Fruit fly (Drosophila melanogaster) whole organism, embryonic: ENCODE results near the gene Herc4.

Experiments used
- CG10209 ChIP-seq: fragments of 200-800 bp; sonication (Bioruptor generic); optimal IDR thresholded peaks from 3 replicates; lab custom pipeline; 2017; ENCODE audit warnings: missing biosample characterization, mild to moderate bottlenecking, missing genetic modification characterization, missing genetic modification reagents
- CG11456 ChIP-seq: fragments of 200-800 bp; sonication (Bioruptor generic); IDR thresholded peaks from 3 replicates; pipeline ENCODE4 v1.3.6; 2022; ENCODE audit warnings: missing biosample characterization, missing genetic modification characterization
- CG12155 ChIP-seq: fragments of 200-800 bp; sonication (Bioruptor generic); optimal IDR thresholded peaks from 3 replicates; lab custom pipeline; 2016; ENCODE audit warnings: missing biosample characterization, missing genetic modification characterization
- CG13894 ChIP-seq: fragments of 200-800 bp; sonication (Bioruptor generic); optimal IDR thresholded peaks from 3 replicates; lab custom pipeline; 2018; ENCODE audit warnings: missing biosample characterization, mild to moderate bottlenecking, missing genetic modification characterization, moderate library complexity
- CG15514 ChIP-seq: fragments of 200-800 bp; sonication (Bioruptor generic); optimal IDR thresholded peaks from 3 replicates; lab custom pipeline; 2017; ENCODE audit warnings: missing biosample characterization, missing genetic modification characterization, mild to moderate bottlenecking, moderate library complexity, missing genetic modification reagents
- CG1603 ChIP-seq: fragments of 200-800 bp; sonication (Bioruptor generic); optimal IDR thresholded peaks from 2 replicates; lab custom pipeline; 2019; ENCODE audit warnings: missing biosample characterization, mild to moderate bottlenecking, missing genetic modification characterization, moderate library complexity
- CG17359 ChIP-seq: fragments of 200-800 bp; sonication (Bioruptor generic); optimal IDR thresholded peaks from 3 replicates; lab custom pipeline; 2018; ENCODE audit warnings: missing biosample characterization, mild to moderate bottlenecking, missing genetic modification characterization, moderate library complexity
- CG2120 ChIP-seq: fragments of 200-800 bp; sonication (Bioruptor generic); optimal IDR thresholded peaks from 3 replicates; lab custom pipeline; 2016; ENCODE audit warnings: missing biosample characterization, missing genetic modification characterization
- CG2129 ChIP-seq: fragments of 200-800 bp; sonication (Bioruptor generic); IDR thresholded peaks from 2 replicates; pipeline ENCODE4 v1.3.6; 2022; ENCODE audit warnings: missing biosample characterization, missing genetic modification characterization; ENCODE audit not compliant: partially characterized antibody
- CG3065 ChIP-seq: fragments of 200-800 bp; sonication (Bioruptor generic); optimal IDR thresholded peaks from 2 replicates; lab custom pipeline; 2016; ENCODE audit warnings: missing biosample characterization, missing genetic modification characterization
- CG31441 ChIP-seq: fragments of 200-800 bp; sonication (Bioruptor generic); IDR thresholded peaks from 2 replicates; pipeline ENCODE4 v1.3.6; 2022; ENCODE audit warnings: missing biosample characterization, missing genetic modification characterization
- CG32532 ChIP-seq: fragments of 200-800 bp; sonication (Bioruptor generic); IDR thresholded peaks from 2 replicates; pipeline ENCODE4 v1.3.6; 2022; ENCODE audit warnings: missing biosample characterization, missing genetic modification characterization
- CG7271 ChIP-seq: fragments of 200-800 bp; sonication (Bioruptor generic); optimal IDR thresholded peaks from 2 replicates; lab custom pipeline; 2018; ENCODE audit warnings: missing biosample characterization, mild to moderate bottlenecking, missing genetic modification characterization, moderate library complexity
- CG8290 ChIP-seq, 3 experiments: fragments of 200-800 bp; sonication (Bioruptor generic); optimal IDR thresholded peaks; 2 replicates each; lab custom pipeline; 2016 to 2019; ENCODE audit warnings: missing biosample characterization in 3 of 3, missing genetic modification characterization in 3 of 3, mild to moderate bottlenecking in 2 of 3, moderate library complexity in 1 of 3
- CG8944 ChIP-seq: fragments of 200-800 bp; sonication (Bioruptor generic); optimal IDR thresholded peaks from 3 replicates; lab custom pipeline; 2016; ENCODE audit warnings: missing biosample characterization, missing genetic modification characterization
- CG9215 ChIP-seq: fragments of 200-800 bp; sonication (Bioruptor generic); IDR thresholded peaks from 2 replicates; pipeline ENCODE4 v1.3.6; 2022; ENCODE audit warnings: missing biosample characterization, missing genetic modification characterization
- D19A ChIP-seq: fragments of 200-800 bp; optimal IDR thresholded peaks from 3 replicates; lab custom pipeline; 2019; ENCODE audit warnings: missing biosample characterization, mild to moderate bottlenecking, missing genetic modification characterization, moderate library complexity
- Dek ChIP-seq: fragments of 200-800 bp; sonication (Bioruptor generic); optimal IDR thresholded peaks from 3 replicates; lab custom pipeline; 2019; ENCODE audit warnings: missing biosample characterization, mild to moderate bottlenecking, missing genetic modification characterization, moderate library complexity
- Dll ChIP-seq: fragments of 200-800 bp; sonication (Bioruptor generic); IDR thresholded peaks from 4 replicates; pipeline ENCODE4 v1.3.6; 2022; ENCODE audit warnings: missing biosample characterization, missing genetic modification characterization; ENCODE audit not compliant: partially characterized antibody
- E2f1 ChIP-seq: fragments of 200-800 bp; sonication (Bioruptor generic); IDR thresholded peaks from 2 replicates; pipeline ENCODE4 v1.3.6; 2022; ENCODE audit warnings: missing biosample characterization, missing genetic modification characterization
- Ets65A ChIP-seq: fragments of 200-800 bp; sonication (Bioruptor generic); peaks from one replicate; lab custom pipeline; 2016; ENCODE audit warnings: missing biosample characterization, missing genetic modification characterization
- Ets97D ChIP-seq: fragments of 200-800 bp; sonication (Bioruptor generic); optimal IDR thresholded peaks from 3 replicates; lab custom pipeline; 2016; ENCODE audit warnings: missing biosample characterization, missing genetic modification characterization
- Lhr ChIP-seq: fragments of 200-800 bp; sonication (Bioruptor generic); optimal IDR thresholded peaks from 3 replicates; lab custom pipeline; 2017; ENCODE audit warnings: mild to moderate bottlenecking, missing biosample characterization, missing genetic modification reagents, missing genetic modification characterization
- MBD-R2 ChIP-seq: fragments of 200-800 bp; sonication (Bioruptor generic); IDR thresholded peaks from 2 replicates; pipeline ENCODE4 v1.3.6; 2022; ENCODE audit warnings: missing biosample characterization, missing genetic modification characterization
- Meics ChIP-seq: fragments of 200-800 bp; sonication (Bioruptor generic); optimal IDR thresholded peaks from 2 replicates; lab custom pipeline; 2017; ENCODE audit warnings: missing biosample characterization, mild to moderate bottlenecking, missing genetic modification characterization
- Mes4 ChIP-seq: fragments of 200-800 bp; sonication (Bioruptor generic); optimal IDR thresholded peaks from 2 replicates; lab custom pipeline; 2016; ENCODE audit warnings: missing biosample characterization, missing genetic modification characterization
- Ptx1 ChIP-seq: fragments of 200-800 bp; sonication (Bioruptor generic); IDR thresholded peaks from 2 replicates; pipeline ENCODE4 v1.3.6; 2022; ENCODE audit warnings: missing biosample characterization, missing genetic modification characterization
- az2 ChIP-seq: fragments of 200-800 bp; sonication (Bioruptor generic); optimal IDR thresholded peaks from 3 replicates; lab custom pipeline; 2016; ENCODE audit warnings: missing biosample characterization, missing genetic modification characterization
- cg ChIP-seq: fragments of 200-800 bp; sonication (Bioruptor generic); optimal IDR thresholded peaks from 3 replicates; lab custom pipeline; 2019; ENCODE audit warnings: missing biosample characterization, mild to moderate bottlenecking, missing genetic modification characterization, moderate library complexity
- croc ChIP-seq: fragments of 200-800 bp; sonication (Bioruptor generic); conservative IDR thresholded peaks from 3 replicates; pipeline ENCODE4 v1.3.6; 2022; ENCODE audit warnings: missing biosample characterization, missing genetic modification characterization
- disco-r ChIP-seq: fragments of 200-800 bp; sonication (Bioruptor generic); optimal IDR thresholded peaks from 2 replicates; lab custom pipeline; 2016; ENCODE audit warnings: missing biosample characterization, missing genetic modification characterization
- dmrt99B ChIP-seq: fragments of 200-800 bp; sonication (Bioruptor generic); optimal IDR thresholded peaks from 2 replicates; lab custom pipeline; 2018; ENCODE audit warnings: missing biosample characterization, mild to moderate bottlenecking, missing genetic modification characterization, moderate library complexity
- fd102C ChIP-seq: fragments of 200-800 bp; sonication (Bioruptor generic); optimal IDR thresholded peaks from 2 replicates; lab custom pipeline; 2018; ENCODE audit warnings: missing biosample characterization, mild to moderate bottlenecking, missing genetic modification characterization, moderate library complexity
- fru ChIP-seq: fragments of >200 bp; optimal IDR thresholded peaks from 2 replicates; lab custom pipeline; 2017
- gem ChIP-seq: fragments of 200-800 bp; sonication (Bioruptor generic); optimal IDR thresholded peaks from 2 replicates; lab custom pipeline; 2019; ENCODE audit warnings: missing biosample characterization, mild to moderate bottlenecking, missing genetic modification characterization, moderate library complexity
- kni ChIP-seq: fragments of 200-800 bp; sonication (Bioruptor generic); optimal IDR thresholded peaks from 3 replicates; lab custom pipeline; 2017; ENCODE audit warnings: mild to moderate bottlenecking, missing biosample characterization, missing genetic modification reagents, missing genetic modification characterization
- lab ChIP-seq: fragments of 200-800 bp; sonication (Bioruptor generic); optimal IDR thresholded peaks from 3 replicates; lab custom pipeline; 2017; ENCODE audit warnings: missing biosample characterization, missing genetic modification characterization, mild to moderate bottlenecking, moderate library complexity, missing genetic modification reagents
- phol ChIP-seq: fragments of 200-800 bp; sonication (Bioruptor generic); optimal IDR thresholded peaks from 3 replicates; lab custom pipeline; 2018; ENCODE audit warnings: missing biosample characterization, mild to moderate bottlenecking, missing genetic modification characterization, moderate library complexity
- pum ChIP-seq: fragments of 200-800 bp; sonication (Bioruptor generic); optimal IDR thresholded peaks from 2 replicates; lab custom pipeline; 2016; ENCODE audit warnings: missing biosample characterization, missing genetic modification characterization
- ranshi ChIP-seq: fragments of 200-800 bp; sonication (Bioruptor generic); IDR thresholded peaks from 2 replicates; pipeline ENCODE4 v1.3.6; 2022; ENCODE audit warnings: missing biosample characterization, missing genetic modification characterization
- sd ChIP-seq: fragments of 200-800 bp; sonication (Bioruptor generic); optimal IDR thresholded peaks from 3 replicates; lab custom pipeline; 2018; ENCODE audit warnings: missing biosample characterization, mild to moderate bottlenecking, missing genetic modification characterization, moderate library complexity
- slp2 ChIP-seq: fragments of 200-800 bp; sonication (Bioruptor generic); optimal IDR thresholded peaks from 2 replicates; lab custom pipeline; 2016; ENCODE audit warnings: missing biosample characterization, missing genetic modification characterization
- tap ChIP-seq: fragments of 200-800 bp; optimal IDR thresholded peaks from 3 replicates; lab custom pipeline; 2019; ENCODE audit warnings: missing biosample characterization, mild to moderate bottlenecking, missing genetic modification characterization, moderate library complexity
- tx ChIP-seq: fragments of 200-800 bp; sonication (Bioruptor generic); optimal IDR thresholded peaks from 2 replicates; lab custom pipeline; 2016; ENCODE audit warnings: missing biosample characterization, missing genetic modification characterization
- unpg ChIP-seq: fragments of 200-800 bp; sonication (Bioruptor generic); optimal IDR thresholded peaks from 3 replicates; lab custom pipeline; 2018; ENCODE audit warnings: missing biosample characterization, mild to moderate bottlenecking, missing genetic modification characterization, moderate library complexity
- vfl ChIP-seq: fragments of 200-800 bp; sonication (Bioruptor generic); optimal IDR thresholded peaks from 2 replicates; lab custom pipeline; 2016; ENCODE audit warnings: missing biosample characterization, missing genetic modification characterization
- zfh2 ChIP-seq: fragments of 200-800 bp; sonication (Bioruptor generic); optimal IDR thresholded peaks from 2 replicates; lab custom pipeline; 2016; ENCODE audit warnings: missing biosample characterization, missing genetic modification characterization

The Herc4 gene

dm6 chr3L:1349942-1350923, 36.7 kb downstream of the Herc4 start (continued):
- TF ChIP-seq CG17359 (tag; lab: Kevin White, UChicago): peak; percentile 19
- TF ChIP-seq Lhr (GFP tag; lab: Kevin White, UChicago): peak; percentile 49
- TF ChIP-seq Dll: peak; percentile 98
- peak; percentile 39 for TF ChIP-seq CG8290 (GFP tag; optimal IDR thresholded peaks at IDR 0.05; lab: Kevin White, UChicago)
- TF ChIP-seq CG8290 (tag; optimal IDR thresholded peaks at IDR 0.05; lab: Kevin White, UChicago): peak in 1 of 2 experiments; percentile 77
- peak; percentile 97 for TF ChIP-seq CG2129 (GFP tag; lab: Robert Waterston, UW)
- peak; percentile 35 for TF ChIP-seq pum (GFP tag; lab: Kevin White, UChicago)
- no peak for TF ChIP-seq croc
- TF ChIP-seq Ets65A (GFP tag; lab: Kevin White, UChicago): peak; percentile 90
- peak; percentile 34 for TF ChIP-seq D19A
- peak; percentile 33 for TF ChIP-seq az2
- TF ChIP-seq CG2120 (GFP tag; lab: Kevin White, UChicago): peak; percentile 61
- TF ChIP-seq sd (tag; lab: Kevin White, UChicago): peak; percentile 30
- no peak for TF ChIP-seq CG7271
- no peak for TF ChIP-seq fd102C (GFP tag; lab: Kevin White, UChicago)
- TF ChIP-seq E2f1 (GFP tag; lab: Robert Waterston, UW): peak; percentile 37; the same call in 1 of the 2 replicates
- TF ChIP-seq gem (tag; lab: Kevin White, UChicago): peak; percentile 62
- peak; percentile 7 for TF ChIP-seq slp2 (GFP tag; lab: Kevin White, UChicago)
- peak; percentile 34 for TF ChIP-seq CG32532 (GFP tag; lab: Robert Waterston, UW)
- no peak for TF ChIP-seq vfl (GFP tag; lab: Kevin White, UChicago)
- TF ChIP-seq disco-r (GFP tag; lab: Kevin White, UChicago): no peak
- TF ChIP-seq CG10209: peak; percentile 1
- no peak for TF ChIP-seq CG3065 (GFP tag; lab: Kevin White, UChicago)
- peak; percentile 19 for TF ChIP-seq tap (tag; lab: Kevin White, UChicago)
- TF ChIP-seq Dek (tag; lab: Kevin White, UChicago): peak; percentile 45
- TF ChIP-seq tx: peak; percentile 34
- peak; percentile 69 for TF ChIP-seq CG15514 (GFP tag; lab: Kevin White, UChicago)
- peak; percentile 34 for TF ChIP-seq ranshi (GFP tag; lab: Robert Waterston, UW)
- TF ChIP-seq CG1603 (tag; lab: Kevin White, UChicago): peak; percentile 74
- TF ChIP-seq unpg (GFP tag; lab: Kevin White, UChicago): no peak
- peak; percentile 7; the same call in 1 of the 2 replicates for TF ChIP-seq CG9215
- TF ChIP-seq lab (GFP tag; lab: Kevin White, UChicago): peak; percentile 44
- peak; percentile 98 for TF ChIP-seq cg (GFP tag; lab: Kevin White, UChicago)
- peak; percentile 41 for TF ChIP-seq Meics (GFP tag; lab: Kevin White, UChicago)
- peak; percentile 38 for TF ChIP-seq zfh2 (GFP tag; lab: Kevin White, UChicago)
- TF ChIP-seq CG8944 (GFP tag; lab: Kevin White, UChicago): peak; percentile 33
- TF ChIP-seq CG31441 (GFP tag; lab: Robert Waterston, UW): peak; percentile 54; the same call in 1 of the 2 replicates
- TF ChIP-seq fru (lab: Kevin White, UChicago): no peak
- peak; percentile 51 for TF ChIP-seq MBD-R2 (GFP tag; lab: Robert Waterston, UW)
- peak; percentile 59 for TF ChIP-seq CG13894 (tag; lab: Kevin White, UChicago)
- no peak for TF ChIP-seq kni
- TF ChIP-seq dmrt99B (tag; lab: Kevin White, UChicago): peak; percentile 35
- TF ChIP-seq Mes4 (GFP tag; lab: Kevin White, UChicago): no peak
- TF ChIP-seq Ptx1: peak; percentile 37
- TF ChIP-seq phol (tag; lab: Kevin White, UChicago): peak; percentile 68
- peak; percentile 42 for TF ChIP-seq Ets97D (GFP tag; lab: Kevin White, UChicago)
- peak; percentile 66; the same call in 1 of the 3 replicates for TF ChIP-seq CG11456 (GFP tag; lab: Robert Waterston, UW)
- peak; percentile 22 for TF ChIP-seq CG12155 (GFP tag; lab: Kevin White, UChicago)
